Worm (Caenorhabditis elegans): Measurements from ENCODE around the gene clec-139.

clec-139 gene

DNA sequence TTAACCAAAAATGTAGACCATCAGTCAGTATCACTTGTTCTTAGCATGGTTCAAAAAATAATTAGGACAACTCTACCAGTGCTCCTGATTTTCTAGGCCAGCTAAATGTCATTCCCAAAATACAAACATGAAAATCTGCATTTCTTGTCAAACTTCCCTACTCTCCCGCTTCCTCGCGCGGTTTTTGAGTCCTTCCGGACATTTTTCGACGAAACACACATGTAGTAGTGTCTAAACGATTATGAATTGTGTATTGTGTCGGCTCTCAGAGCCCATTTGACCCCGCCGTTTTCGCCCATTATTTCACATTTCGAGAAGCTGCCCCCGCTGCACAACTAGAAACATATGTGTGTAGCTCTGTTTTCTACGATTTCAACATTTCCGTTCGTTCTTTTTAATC, 5.1 kb upstream of the clec-139 start, which contains the start of gene F35D11.1:
F35D11.1 (plus strand) TSS at position 301 of the 400 bp plus-strand sequence.
- peak; percentile 31 for TF ChIP-seq dsc-1 (tag; optimal IDR thresholded peaks at IDR 0.05)
- no peak for TF ChIP-seq hpl-2 (GFP tag; optimal IDR thresholded peaks at IDR 0.05)
- TF ChIP-seq nhr-19 (GFP tag; conservative IDR thresholded peaks at IDR 0.05): no peak
- no peak for TF ChIP-seq nhr-90 (tag; optimal IDR thresholded peaks at IDR 0.05; ENCODE audit: poor library complexity)

ce11 chrII:4619700-4620099, 1.9 kb downstream of the clec-139 start, which contains the start of gene clec-138:
clec-138 (minus strand) TSS chrII:4619800.
- TF ChIP-seq efl-1 (optimal IDR thresholded peaks at IDR 0.05) (no peak), efl-1 (GFP tag; optimal IDR thresholded peaks at IDR 0.05 in 1 of 2) (peak in 1 of 2 experiments; percentile 32), hpl-2 (GFP tag; optimal IDR thresholded peaks at IDR 0.05) (no peak), nhr-12 (tag; optimal IDR thresholded peaks at IDR 0.05) (no peak)

- no peak for TF ChIP-seq C16A3.4 (tag; optimal IDR thresholded peaks at IDR 0.05)
- no peak for TF ChIP-seq nhr-11 (tag; optimal IDR thresholded peaks at IDR 0.05)
- TF ChIP-seq irx-1 (tag; optimal IDR thresholded peaks at IDR 0.05): no peak
- no peak for TF ChIP-seq unc-98 (GFP tag; IDR thresholded peaks at IDR 0.05)
- TF ChIP-seq C34B4.2 (tag; optimal IDR thresholded peaks at IDR 0.05): no peak
- no peak for TF ChIP-seq lir-3 (tag; optimal IDR thresholded peaks at IDR 0.05; ENCODE audit: poor library complexity)
- TF ChIP-seq Y116A8C.19 (tag; optimal IDR thresholded peaks at IDR 0.05; ENCODE audit: borderline replicate concordance): no peak
Measured at ce11 chrII:4617990-4618389, 3.6 kb downstream of the clec-139 start, which contains the start of gene clec-137. clec-137 (minus strand) TSS chrII:4618090.

DNA sequence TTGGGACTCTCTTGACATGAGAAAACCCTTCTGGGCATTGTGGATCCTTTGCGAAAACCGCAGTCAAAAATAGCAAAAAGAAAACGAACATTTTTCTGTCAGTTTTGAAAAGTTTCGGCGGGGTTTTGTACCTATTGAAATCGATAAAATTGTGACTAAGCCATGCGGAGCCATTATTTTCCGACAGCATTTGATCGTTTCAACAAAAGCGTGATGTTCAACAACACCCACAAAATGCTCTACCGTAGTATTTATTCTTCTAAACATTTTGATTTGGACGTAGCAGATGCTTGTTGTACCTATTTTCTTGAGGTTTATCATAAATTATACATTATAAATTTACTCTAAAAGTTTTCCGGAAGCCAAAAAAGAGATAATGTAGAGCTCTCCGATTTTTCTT, 5.1 kb downstream of the clec-139 start, which contains the start of gene clec-136:
clec-136 (minus strand) TSS at position 101 of the 400 bp plus-strand sequence.
- TF ChIP-seq mep-1 (tag; optimal IDR thresholded peaks at IDR 0.05) (no peak), ceh-8 (GFP tag; optimal IDR thresholded peaks at IDR 0.05) (no peak), nhr-11 (tag; optimal IDR thresholded peaks at IDR 0.05) (no peak), mab-9 (GFP tag; IDR thresholded peaks at IDR 0.05) (no peak), dsc-1 (tag; optimal IDR thresholded peaks at IDR 0.05) (no peak), hpl-2 (GFP tag; optimal IDR thresholded peaks at IDR 0.05) (no peak)

DNA sequence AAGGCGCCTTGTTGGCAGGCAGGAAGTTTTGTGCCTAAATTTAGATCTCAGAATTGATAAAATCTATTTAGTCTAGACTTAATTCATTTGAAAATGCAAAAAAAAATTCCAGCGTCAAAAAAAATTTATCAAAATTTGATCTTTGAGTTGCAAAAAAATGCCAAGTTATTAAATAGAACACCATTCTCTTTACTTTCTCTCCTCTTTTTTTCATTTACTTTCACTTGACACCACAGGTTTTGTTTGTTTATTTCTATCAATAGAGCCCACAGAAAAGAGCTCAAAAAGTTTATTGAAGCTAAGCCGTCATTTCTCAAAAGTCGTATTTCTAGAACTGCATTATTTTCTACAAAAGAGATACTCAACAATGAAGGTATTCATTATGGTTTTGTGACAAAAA, 8.9 kb downstream of the clec-139 start, which contains the start of gene pqn-35:
pqn-35 (plus strand) TSS at position 301 of the 400 bp plus-strand sequence.
- TF ChIP-seq nhr-47 (tag; optimal IDR thresholded peaks at IDR 0.05) (no peak), unc-130 (tag; optimal IDR thresholded peaks at IDR 0.05) (no peak), aly-2 (tag; optimal IDR thresholded peaks at IDR 0.05) (no peak), sptf-1 (tag; optimal IDR thresholded peaks at IDR 0.05) (no peak), mep-1 (tag; optimal IDR thresholded peaks at IDR 0.05) (no peak), ztf-4 (tag; optimal IDR thresholded peaks at IDR 0.05) (no peak), pqm-1 (tag; optimal IDR thresholded peaks at IDR 0.05) (no peak), ceh-88 (GFP tag; IDR thresholded peaks at IDR 0.05) (no peak), C04F5.9 (tag; optimal IDR thresholded peaks at IDR 0.05) (no peak), ama-1 (optimal IDR thresholded peaks at IDR 0.05) (no peak), fkh-4 (tag; optimal IDR thresholded peaks at IDR 0.05; ENCODE audit: borderline replicate concordance) (no peak), dpl-1 (GFP tag; optimal IDR thresholded peaks at IDR 0.05) (no peak), ets-5 (GFP tag; IDR thresholded peaks at IDR 0.05) (no peak)

- TF ChIP-seq lin-14 (GFP tag; optimal IDR thresholded peaks at IDR 0.05): peak; percentile 17
- TF ChIP-seq fkh-10 (GFP tag; optimal IDR thresholded peaks at IDR 0.05): peak; percentile 87
- TF ChIP-seq xbp-1 (tag; optimal IDR thresholded peaks at IDR 0.05): no peak
Measured at ce11 chrII:4608073-4608472, 13.5 kb downstream of the clec-139 start, which contains the start of gene F35D11.3. F35D11.3 (plus strand) TSS chrII:4608372.

All from whole organism, L1 larva.